Fruit fly (Drosophila melanogaster): ENCODE results near the gene Strump.
A peak's percentile ranks its signal among the peaks of the same experiment; 100 is the strongest.

The Strump gene

dm6 chr3L:16149418-16150160, 27.8 kb downstream of the Strump start (continued):
- TF ChIP-seq org-1 (GFP tag; optimal IDR thresholded peaks at IDR 0.05) (peak; percentile 33), Poxn (GFP tag; IDR thresholded peaks at IDR 0.05) (no peak), Adf1 (GFP tag; IDR thresholded peaks at IDR 0.05) (peak; percentile 5; the same call in 1 of the 2 replicates), PHDP (tag; optimal IDR thresholded peaks at IDR 0.05) (peak; percentile 17), MESR4 (GFP tag; optimal IDR thresholded peaks at IDR 0.05) (no peak), lbe (GFP tag; optimal IDR thresholded peaks at IDR 0.05) (no peak), Deaf1 (tag; optimal IDR thresholded peaks at IDR 0.05) (peak; percentile 50), Vsx1 (GFP tag; optimal IDR thresholded peaks at IDR 0.05) (no peak), CG3281 (GFP tag; optimal IDR thresholded peaks at IDR 0.05) (peak; percentile 8), gem (tag; optimal IDR thresholded peaks at IDR 0.05) (peak; percentile 57), CG7839 (tag; optimal IDR thresholded peaks at IDR 0.05) (peak; percentile 70), Rfx (GFP tag; IDR thresholded peaks at IDR 0.05) (peak; percentile 48; the same call in 1 of the 2 replicates), CG17802 (tag; optimal IDR thresholded peaks at IDR 0.05) (no peak), CG7357 (GFP tag; IDR thresholded peaks at IDR 0.05) (0 out of 3 replicates have a peak, but pooled peaks have one; percentile 49), CG14014 (GFP tag; IDR thresholded peaks at IDR 0.05) (0 out of 2 replicates have a peak, but pooled peaks have one; percentile 11), slbo (GFP tag; IDR thresholded peaks at IDR 0.05) (0 out of 2 replicates have a peak, but pooled peaks have one; percentile 24), seq (GFP tag; IDR thresholded peaks at IDR 0.05) (0 out of 2 replicates have a peak, but pooled peaks have one; percentile 26), tna (GFP tag; IDR thresholded peaks at IDR 0.05; ENCODE audit: partially characterized antibody) (0 out of 2 replicates have a peak, but pooled peaks have one; percentile 14), Ets65A (GFP tag) (peak; percentile 72), CG34376 (GFP tag; optimal IDR thresholded peaks at IDR 0.05) (peak; percentile 31), nom (GFP tag; optimal IDR thresholded peaks at IDR 0.05) (no peak), disco-r (GFP tag; optimal IDR thresholded peaks at IDR 0.05) (peak; percentile 10), fd96Cb (tag; optimal IDR thresholded peaks at IDR 0.05) (peak; percentile 10), Xbp1 (GFP tag; optimal IDR thresholded peaks at IDR 0.05) (peak; percentile 6), sd (tag; optimal IDR thresholded peaks at IDR 0.05) (peak; percentile 28), CG6689 (GFP tag; IDR thresholded peaks at IDR 0.05) (0 out of 2 replicates have a peak, but pooled peaks have one; percentile 25), Dip3 (GFP tag; optimal IDR thresholded peaks at IDR 0.05) (no peak), dpn (GFP tag; optimal IDR thresholded peaks at IDR 0.05) (peak; percentile 8 to 35), Oli (tag; optimal IDR thresholded peaks at IDR 0.05) (peak; percentile 34), Aef1 (GFP tag; IDR thresholded peaks at IDR 0.05) (no peak), CG12391 (tag; optimal IDR thresholded peaks at IDR 0.05) (peak; percentile 38), CG10274 (GFP tag; optimal IDR thresholded peaks at IDR 0.05) (peak; percentile 16), CG9215 (GFP tag; IDR thresholded peaks at IDR 0.05) (peak; percentile 38; the same call in 1 of the 2 replicates), stc (GFP tag; IDR thresholded peaks at IDR 0.05) (no peak), CG9727 (GFP tag; optimal IDR thresholded peaks at IDR 0.05) (peak; percentile 29), CG9437 (GFP tag; optimal IDR thresholded peaks at IDR 0.05) (peak; percentile 53), pan (optimal IDR thresholded peaks at IDR 0.05) (no peak), pan (GFP tag; optimal IDR thresholded peaks at IDR 0.05 in 1 of 2, IDR thresholded peaks at IDR 0.05 in 1 of 2) (peak in 1 of 2 experiments; percentile 26), CG10543 (GFP tag; optimal IDR thresholded peaks at IDR 0.05) (peak; percentile 39), her (GFP tag; optimal IDR thresholded peaks at IDR 0.05) (peak; percentile 25), CG12236 (GFP tag; optimal IDR thresholded peaks at IDR 0.05) (no peak), prd (optimal IDR thresholded peaks at IDR 0.05) (no peak), prd (GFP tag; IDR thresholded peaks at IDR 0.05) (peak; percentile 24; the same call in 1 of the 3 replicates), CG4730 (GFP tag; IDR thresholded peaks at IDR 0.05) (0 out of 2 replicates have a peak, but pooled peaks have one; percentile 14), slp2 (GFP tag; optimal IDR thresholded peaks at IDR 0.05) (peak; percentile 13), bcd (GFP tag; optimal IDR thresholded peaks at IDR 0.05) (peak; percentile 29), mam (GFP tag; optimal IDR thresholded peaks at IDR 0.05) (peak; percentile 22), BtbVII (GFP tag; optimal IDR thresholded peaks at IDR 0.05) (peak; percentile 24), pum (GFP tag; optimal IDR thresholded peaks at IDR 0.05) (no peak)
